Fruit fly (Drosophila melanogaster): Measurements from ENCODE around the gene abs.

- TF ChIP-seq CG8478 (optimal IDR thresholded peaks at IDR 0.05) (no peak), CTCF (optimal IDR thresholded peaks at IDR 0.05) (no peak)
These were observed 2.2 kb downstream of the abs start, which contains the start of gene Gel for dm6 chr3R:4234991-4235553.

Data from S2 (cell line).